Fruit fly (Drosophila melanogaster) whole organism, embryonic: Measurements from ENCODE around the gene Sam-S.

Source experiments
- Adf1 ChIP-seq: fragments of 200-800 bp; sonication (Bioruptor generic); IDR thresholded peaks from 2 replicates; pipeline ENCODE4 v1.3.6; 2022; ENCODE audit warnings: missing biosample characterization, missing genetic modification characterization
- Bgb ChIP-seq: fragments of 200-800 bp; sonication (Bioruptor generic); IDR thresholded peaks from 2 replicates; pipeline ENCODE4 v1.3.6; 2022; ENCODE audit warnings: missing biosample characterization, missing genetic modification characterization; ENCODE audit not compliant: partially characterized antibody
- Bteb2 ChIP-seq: fragments of 200-800 bp; sonication (Bioruptor generic); optimal IDR thresholded peaks from 2 replicates; lab custom pipeline; 2016; ENCODE audit warnings: missing biosample characterization, missing genetic modification characterization
- CG11723 ChIP-seq: fragments of 200-800 bp; sonication (Bioruptor generic); optimal IDR thresholded peaks from 2 replicates; lab custom pipeline; 2017; ENCODE audit warnings: missing biosample characterization, mild to moderate bottlenecking, missing genetic modification characterization
- CG1233 ChIP-seq: fragments of 200-800 bp; sonication (Bioruptor generic); optimal IDR thresholded peaks from 4 replicates; lab custom pipeline; 2018; ENCODE audit warnings: missing biosample characterization, mild to moderate bottlenecking, missing genetic modification characterization
- CG14441 ChIP-seq: fragments of 200-800 bp; sonication (Bioruptor generic); IDR thresholded peaks from 2 replicates; pipeline ENCODE4 v1.3.6; 2022; ENCODE audit warnings: missing biosample characterization, missing genetic modification characterization
- CG15479 ChIP-seq: fragments of 200-800 bp; sonication (Bioruptor generic); optimal IDR thresholded peaks from 3 replicates; lab custom pipeline; 2019; ENCODE audit warnings: missing biosample characterization, mild to moderate bottlenecking, missing genetic modification characterization, moderate library complexity
- CG16813 ChIP-seq: fragments of 200-800 bp; sonication (Bioruptor generic); IDR thresholded peaks from 3 replicates; pipeline ENCODE4 v1.3.6; 2022; ENCODE audit warnings: missing biosample characterization, missing genetic modification characterization; ENCODE audit not compliant: partially characterized antibody
- CG16863 ChIP-seq: fragments of 200-800 bp; sonication (Bioruptor generic); optimal IDR thresholded peaks from 3 replicates; lab custom pipeline; 2016; ENCODE audit warnings: missing biosample characterization, missing genetic modification characterization
- CG17359 ChIP-seq: fragments of 200-800 bp; sonication (Bioruptor generic); optimal IDR thresholded peaks from 3 replicates; lab custom pipeline; 2018; ENCODE audit warnings: missing biosample characterization, mild to moderate bottlenecking, missing genetic modification characterization, moderate library complexity
- CG17385 ChIP-seq: fragments of 200-800 bp; sonication (Bioruptor generic); optimal IDR thresholded peaks from 3 replicates; lab custom pipeline; 2018; ENCODE audit warnings: missing biosample characterization, mild to moderate bottlenecking, missing genetic modification characterization
- CG18262 ChIP-seq: fragments of 200-800 bp; optimal IDR thresholded peaks from 3 replicates; lab custom pipeline; 2019; ENCODE audit warnings: missing biosample characterization, mild to moderate bottlenecking, missing genetic modification characterization, moderate library complexity
- CG3163 ChIP-seq: fragments of 200-800 bp; sonication (Bioruptor generic); optimal IDR thresholded peaks from 3 replicates; lab custom pipeline; 2016; ENCODE audit warnings: missing biosample characterization, missing genetic modification characterization
- CG4360 ChIP-seq: fragments of 200-800 bp; sonication (Bioruptor generic); IDR thresholded peaks from 2 replicates; pipeline ENCODE4 v1.3.6; 2022; ENCODE audit warnings: missing biosample characterization, missing genetic modification characterization
- CG4617 ChIP-seq: fragments of 200-800 bp; sonication (Bioruptor generic); optimal IDR thresholded peaks from 3 replicates; lab custom pipeline; 2016; ENCODE audit warnings: missing biosample characterization, missing genetic modification characterization, borderline replicate concordance
- CG5953 ChIP-seq: fragments of 200-800 bp; sonication (Bioruptor generic); IDR thresholded peaks from 2 replicates; pipeline ENCODE4 v1.3.6; 2022; ENCODE audit warnings: missing biosample characterization, missing genetic modification characterization
- CG7556 ChIP-seq: fragments of 200-800 bp; sonication (Bioruptor generic); optimal IDR thresholded peaks from 2 replicates; lab custom pipeline; 2017; ENCODE audit warnings: missing biosample characterization, mild to moderate bottlenecking, missing genetic modification characterization
- CrebB ChIP-seq: fragments of 200-800 bp; sonication (Bioruptor generic); optimal IDR thresholded peaks from 3 replicates; lab custom pipeline; 2018; ENCODE audit warnings: missing biosample characterization, mild to moderate bottlenecking, missing genetic modification characterization
- D ChIP-seq, 2 experiments: fragments of 200-800 bp in 1 of 2; fragments of >200 bp in 1 of 2; sonication (Bioruptor generic) in 1 of 2; optimal IDR thresholded peaks; 2 replicates in 1 of 2; 3 replicates in 1 of 2; lab custom pipeline; 2017; ENCODE audit warnings: mild to moderate bottlenecking in 1 of 2, missing biosample characterization in 1 of 2, missing genetic modification characterization in 1 of 2, missing genetic modification reagents in 1 of 2
- Dip2 ChIP-seq: fragments of 200-800 bp; sonication (Bioruptor generic); IDR thresholded peaks from 2 replicates; pipeline ENCODE4 v1.3.6; 2022; ENCODE audit warnings: missing biosample characterization, missing genetic modification characterization
- Dp ChIP-seq: fragments of 200-800 bp; sonication (Bioruptor generic); optimal IDR thresholded peaks from 2 replicates; lab custom pipeline; 2018; ENCODE audit warnings: missing biosample characterization, mild to moderate bottlenecking, missing genetic modification characterization, moderate library complexity
- Dref ChIP-seq: fragments of 200-800 bp; sonication (Bioruptor generic); IDR thresholded peaks from 2 replicates; pipeline ENCODE4 v1.3.6; 2022; ENCODE audit warnings: missing biosample characterization, missing genetic modification characterization
- Ets97D ChIP-seq: fragments of 200-800 bp; sonication (Bioruptor generic); optimal IDR thresholded peaks from 3 replicates; lab custom pipeline; 2016; ENCODE audit warnings: missing biosample characterization, missing genetic modification characterization
- NC2β ChIP-seq: fragments of 200-800 bp; sonication (Bioruptor generic); optimal IDR thresholded peaks from 2 replicates; lab custom pipeline; 2016; ENCODE audit warnings: missing biosample characterization, missing genetic modification characterization
- NK7.1 ChIP-seq: fragments of 200-800 bp; sonication (Bioruptor generic); optimal IDR thresholded peaks from 3 replicates; lab custom pipeline; 2016; ENCODE audit warnings: missing biosample characterization, missing genetic modification characterization
- ap ChIP-seq: fragments of 200-800 bp; sonication (Bioruptor generic); IDR thresholded peaks from 2 replicates; pipeline ENCODE4 v1.3.6; 2022; ENCODE audit warnings: missing biosample characterization, missing genetic modification characterization
- ase ChIP-seq: fragments of 200-800 bp; sonication (Bioruptor generic); IDR thresholded peaks from 3 replicates; pipeline ENCODE4 v1.3.6; 2022; ENCODE audit warnings: missing biosample characterization, missing genetic modification characterization
- ato ChIP-seq: fragments of 200-800 bp; sonication (Bioruptor generic); IDR thresholded peaks from 2 replicates; pipeline ENCODE4 v1.3.6; 2022; ENCODE audit warnings: missing biosample characterization, missing genetic modification characterization; ENCODE audit not compliant: partially characterized antibody
- bigmax ChIP-seq: fragments of 200-800 bp; sonication (Bioruptor generic); optimal IDR thresholded peaks from 2 replicates; lab custom pipeline; 2018; ENCODE audit warnings: missing biosample characterization, mild to moderate bottlenecking, missing genetic modification characterization
- ci ChIP-seq: fragments of 200-800 bp; sonication (Bioruptor generic); IDR thresholded peaks from 3 replicates; pipeline ENCODE4 v1.3.6; 2022; ENCODE audit warnings: missing biosample characterization, missing genetic modification characterization
- gcm2 ChIP-seq: fragments of 200-800 bp; sonication (Bioruptor generic); optimal IDR thresholded peaks from 2 replicates; lab custom pipeline; 2016; ENCODE audit warnings: missing biosample characterization, missing genetic modification characterization
- gsb ChIP-seq: fragments of 200-800 bp; sonication (Bioruptor generic); IDR thresholded peaks from 2 replicates; pipeline ENCODE4 v1.3.6; 2022; ENCODE audit warnings: missing biosample characterization, missing genetic modification characterization
- hth ChIP-seq: fragments of >200 bp; optimal IDR thresholded peaks from 2 replicates; lab custom pipeline; 2017; ENCODE audit warnings: inconsistent platforms
- ken ChIP-seq: fragments of 200-800 bp; sonication (Bioruptor generic); IDR thresholded peaks from 3 replicates; pipeline ENCODE4 v1.3.6; 2022; ENCODE audit warnings: missing biosample characterization, missing genetic modification characterization
- klu ChIP-seq: fragments of 200-800 bp; sonication (Bioruptor generic); IDR thresholded peaks from 2 replicates; pipeline ENCODE4 v1.3.6; 2022; ENCODE audit warnings: missing biosample characterization, missing genetic modification characterization
- knrl ChIP-seq: fragments of 200-800 bp; sonication (Bioruptor generic); IDR thresholded peaks from 3 replicates; pipeline ENCODE4 v1.3.6; 2022; ENCODE audit warnings: missing biosample characterization, missing genetic modification characterization; ENCODE audit not compliant: partially characterized antibody
- mld ChIP-seq: fragments of 200-800 bp; sonication (Bioruptor generic); IDR thresholded peaks from 3 replicates; pipeline ENCODE4 v1.3.6; 2022; ENCODE audit warnings: missing biosample characterization, missing genetic modification characterization; ENCODE audit not compliant: partially characterized antibody
- pho ChIP-seq: fragments of 200-800 bp; sonication (Bioruptor generic); optimal IDR thresholded peaks from 2 replicates; lab custom pipeline; 2016; ENCODE audit warnings: missing biosample characterization, missing genetic modification characterization
- prd ChIP-seq, 3 experiments: fragments of >200 bp in 2 of 3; fragments of 200-800 bp in 1 of 3; sonication (Bioruptor generic) in 1 of 3; optimal IDR thresholded peaks in 2 of 3; IDR thresholded peaks in 1 of 3; 2 replicates in 2 of 3; 3 replicates in 1 of 3; pipeline versions ENCODE4 v1.3.6 to Lab custom; 2017 to 2022; ENCODE audit warnings: missing biosample characterization in 1 of 3, missing genetic modification characterization in 1 of 3
- psq ChIP-seq: fragments of 200-800 bp; sonication (Bioruptor generic); optimal IDR thresholded peaks from 2 replicates; lab custom pipeline; 2017; ENCODE audit warnings: missing biosample characterization, missing genetic modification characterization
- sd ChIP-seq: fragments of 200-800 bp; sonication (Bioruptor generic); optimal IDR thresholded peaks from 3 replicates; lab custom pipeline; 2018; ENCODE audit warnings: missing biosample characterization, mild to moderate bottlenecking, missing genetic modification characterization, moderate library complexity
- sens ChIP-seq: fragments of 200-800 bp; sonication (Bioruptor generic); peaks from one replicate; lab custom pipeline; 2016; ENCODE audit warnings: missing biosample characterization, missing genetic modification characterization
- slbo ChIP-seq: fragments of 200-800 bp; sonication (Bioruptor generic); IDR thresholded peaks from 2 replicates; pipeline ENCODE4 v1.3.6; 2022; ENCODE audit warnings: missing biosample characterization, missing genetic modification characterization
- sna ChIP-seq: fragments of 200-800 bp; sonication (Bioruptor generic); IDR thresholded peaks from 2 replicates; pipeline ENCODE4 v1.3.6; 2022; ENCODE audit warnings: missing biosample characterization, missing genetic modification characterization; ENCODE audit not compliant: partially characterized antibody
- stwl ChIP-seq: fragments of 200-800 bp; sonication (Bioruptor generic); optimal IDR thresholded peaks from 3 replicates; lab custom pipeline; 2018; ENCODE audit warnings: missing biosample characterization, mild to moderate bottlenecking, missing genetic modification characterization, moderate library complexity
- tin ChIP-seq: fragments of 200-800 bp; sonication (Bioruptor generic); optimal IDR thresholded peaks from 3 replicates; lab custom pipeline; 2016; ENCODE audit warnings: missing biosample characterization, missing genetic modification characterization
- vvl ChIP-seq: fragments of 200-800 bp; sonication (Bioruptor generic); IDR thresholded peaks from 2 replicates; pipeline ENCODE4 v1.3.6; 2022; ENCODE audit warnings: missing biosample characterization, missing genetic modification characterization
- yki ChIP-seq: fragments of >200 bp; optimal IDR thresholded peaks from 3 replicates; lab custom pipeline; 2018
- zf30C ChIP-seq: fragments of 200-800 bp; sonication (Bioruptor generic); optimal IDR thresholded peaks from 3 replicates; lab custom pipeline; 2018; ENCODE audit warnings: missing biosample characterization, mild to moderate bottlenecking, missing genetic modification characterization

Sam-S gene

dm6 chr2L:72752-73435 lies 33.8 kb upstream of the Sam-S start (continued):
- TF ChIP-seq prd (optimal IDR thresholded peaks at IDR 0.05; lab: Kevin White, UChicago) (no peak), prd (GFP tag; IDR thresholded peaks at IDR 0.05; lab: Robert Waterston, UW) (no peak), Dip2 (no peak), zf30C (GFP tag; lab: Kevin White, UChicago) (no peak), CG17385 (GFP tag; lab: Kevin White, UChicago) (no peak), NC2β (no peak), pho (peak; percentile 0), CG11723 (GFP tag; lab: Kevin White, UChicago) (no peak), bigmax (no peak), CG15479 (GFP tag; lab: Kevin White, UChicago) (no peak), knrl (no peak; the same call in 1 of the 3 replicates), ato (GFP tag; lab: Robert Waterston, UW) (peak; percentile 36), Ets97D (peak; percentile 75), CG14441 (GFP tag; lab: Robert Waterston, UW) (peak; percentile 45; the same call in 1 of the 2 replicates), sna (GFP tag; lab: Robert Waterston, UW) (peak; percentile 67), CG7556 (GFP tag; lab: Kevin White, UChicago) (no peak), CG17359 (tag; lab: Kevin White, UChicago) (peak; percentile 36), yki (lab: Kevin White, UChicago) (no peak), gsb (GFP tag; lab: Robert Waterston, UW) (no peak), sd (tag; lab: Kevin White, UChicago) (peak; percentile 49), Bgb (peak; percentile 57; the same call in 1 of the 2 replicates), hth (lab: Kevin White, UChicago) (no peak), CG16813 (GFP tag; lab: Robert Waterston, UW) (no peak; the same call in 2 of the 3 replicates), Adf1 (GFP tag; lab: Robert Waterston, UW) (peak; percentile 48), ase (GFP tag; lab: Robert Waterston, UW) (0 out of 3 replicates have a peak, but pooled peaks have one; percentile 51), Dp (GFP tag; lab: Kevin White, UChicago) (peak; percentile 55), slbo (GFP tag; lab: Robert Waterston, UW) (peak; percentile 65), CG4360 (GFP tag; lab: Robert Waterston, UW) (no peak), gcm2 (GFP tag; lab: Kevin White, UChicago) (no peak), mld (no peak), ci (GFP tag; lab: Robert Waterston, UW) (peak; percentile 73; the same call in 2 of the 3 replicates), stwl (tag; lab: Kevin White, UChicago) (peak; percentile 2), Dref (GFP tag; lab: Robert Waterston, UW) (no peak), ken (GFP tag; lab: Robert Waterston, UW) (no peak), CrebB (tag; lab: Kevin White, UChicago) (peak; percentile 21), sens (GFP tag; lab: Kevin White, UChicago) (peak; percentile 59), CG16863 (GFP tag; lab: Kevin White, UChicago) (peak; percentile 20), D (optimal IDR thresholded peaks at IDR 0.05; lab: Kevin White, UChicago) (no peak), D (GFP tag; optimal IDR thresholded peaks at IDR 0.05; lab: Kevin White, UChicago) (no peak), Bteb2 (no peak), klu (GFP tag; lab: Robert Waterston, UW) (no peak), NK7.1 (GFP tag; lab: Kevin White, UChicago) (no peak), CG3163 (peak; percentile 29), tin (peak; percentile 40), CG1233 (peak; percentile 39), CG5953 (GFP tag; lab: Robert Waterston, UW) (no peak), ap (GFP tag; lab: Robert Waterston, UW) (no peak), CG18262 (no peak), psq (GFP tag; lab: Kevin White, UChicago) (peak; percentile 96), CG4617 (GFP tag; lab: Kevin White, UChicago) (no peak), vvl (GFP tag; lab: Robert Waterston, UW) (peak; percentile 88)
